Worm (Caenorhabditis elegans) whole organism, L4 larva: ENCODE data around the gene col-73.

Source experiments
- F10B5.3 ChIP-seq: sonication (generic microtip); optimal IDR thresholded peaks from 2 replicates; lab custom pipeline; 2016; ENCODE audit warnings: mild to moderate bottlenecking, missing genetic modification characterization, missing compliant biosample characterization
- F26F4.8 ChIP-seq: fragments of 200-800 bp; sonication (Bioruptor generic); conservative IDR thresholded peaks from 2 replicates; pipeline ENCODE4 v1.3.6; 2022; ENCODE audit warnings: missing genetic modification characterization, missing compliant biosample characterization
- F37D6.2 ChIP-seq: sonication (generic microtip); optimal IDR thresholded peaks from 2 replicates; lab custom pipeline; 2016; ENCODE audit warnings: mild to moderate bottlenecking, missing genetic modification characterization, missing compliant biosample characterization
- T26A8.4 ChIP-seq: fragments of 200-800 bp; sonication (Bioruptor generic); IDR thresholded peaks from 2 replicates; pipeline ENCODE4 v1.3.6; 2022; ENCODE audit warnings: missing genetic modification characterization, missing compliant biosample characterization
- Y48G9A.11 ChIP-seq: fragments of 200-800 bp; sonication (Bioruptor generic); IDR thresholded peaks from 2 replicates; pipeline ENCODE4 v1.3.6; 2022; ENCODE audit warnings: missing genetic modification reagents, missing genetic modification characterization, missing compliant biosample characterization
- aha-1 ChIP-seq: fragments of 150-350 bp; peaks from one replicate; lab custom pipeline; 2014; ENCODE audit warnings: missing biosample characterization, missing genetic modification characterization
- ceh-44 ChIP-seq: fragments of 200-800 bp; sonication (Bioruptor generic); IDR thresholded peaks from 2 replicates; pipeline ENCODE4 v1.3.6; 2022; ENCODE audit warnings: missing genetic modification reagents, missing genetic modification characterization, missing compliant biosample characterization
- ceh-82 ChIP-seq: sonication (generic microtip); optimal IDR thresholded peaks from 2 replicates; lab custom pipeline; 2017; ENCODE audit warnings: missing biosample characterization, missing genetic modification characterization
- cey-2 ChIP-seq: sonication (generic microtip); optimal IDR thresholded peaks from 3 replicates; lab custom pipeline; 2017; ENCODE audit warnings: missing genetic modification characterization, mild to moderate bottlenecking, missing compliant biosample characterization, antibody characterized with exemption, borderline replicate concordance; ENCODE audit not compliant: insufficient read depth
- daf-12 ChIP-seq: fragments of 150-350 bp; optimal IDR thresholded peaks from 2 replicates; lab custom pipeline; 2014; ENCODE audit warnings: missing biosample characterization, missing genetic modification reagents, missing genetic modification characterization
- daf-16 ChIP-seq, 3 experiments: sonication (generic microtip); optimal IDR thresholded peaks; 2 replicates each; lab custom pipeline; 2016 to 2017; ENCODE audit warnings: missing genetic modification characterization in 3 of 3, missing genetic modification reagents in 3 of 3, mild to moderate bottlenecking in 2 of 3, missing compliant biosample characterization in 2 of 3, missing biosample characterization in 1 of 3, moderate library complexity in 1 of 3
- dmd-9 ChIP-seq: fragments of 200-800 bp; sonication (Bioruptor generic); IDR thresholded peaks from 2 replicates; pipeline ENCODE4 v1.3.6; 2022; ENCODE audit warnings: missing genetic modification reagents, missing genetic modification characterization, missing compliant biosample characterization
- hif-1 ChIP-seq, 2 experiments: sonication (generic microtip); optimal IDR thresholded peaks; 2 replicates each; lab custom pipeline; 2016 to 2017; ENCODE audit warnings: missing compliant biosample characterization in 2 of 2, missing genetic modification characterization in 2 of 2, missing genetic modification reagents in 2 of 2, missing genotype in 2 of 2, mild to moderate bottlenecking in 1 of 2
- hlh-11 ChIP-seq: fragments of 200-800 bp; sonication (Bioruptor generic); optimal IDR thresholded peaks from 2 replicates; lab custom pipeline; 2018; ENCODE audit warnings: mild to moderate bottlenecking, missing genetic modification characterization, missing compliant biosample characterization
- hlh-30 ChIP-seq: sonication (generic microtip); optimal IDR thresholded peaks from 2 replicates; lab custom pipeline; 2017; ENCODE audit warnings: antibody characterized with exemption, mild to moderate bottlenecking, missing genetic modification characterization, missing compliant biosample characterization; ENCODE audit not compliant: insufficient read depth
- lin-15B ChIP-seq: fragments of 150-350 bp; sonication (generic microtip); optimal IDR thresholded peaks from 3 replicates; lab custom pipeline; 2014; ENCODE audit warnings: missing biosample characterization, missing genetic modification characterization
- lin-38 ChIP-seq: fragments of 200-800 bp; sonication (Bioruptor generic); IDR thresholded peaks from 2 replicates; pipeline ENCODE4 v1.3.6; 2022; ENCODE audit warnings: missing genetic modification reagents, missing genetic modification characterization, missing compliant biosample characterization
- lin-39 ChIP-seq: fragments of 150-350 bp; optimal IDR thresholded peaks from 2 replicates; lab custom pipeline; 2014; ENCODE audit warnings: missing biosample characterization, missing genetic modification reagents, missing genetic modification characterization
- lsy-2 ChIP-seq, 2 experiments: fragments of 150-350 bp in 1 of 2; sonication (generic microtip) in 1 of 2; optimal IDR thresholded peaks; 2 replicates each; lab custom pipeline; 2014 to 2017; ENCODE audit warnings: missing biosample characterization in 2 of 2, missing genetic modification characterization in 2 of 2
- madf-5 ChIP-seq, 2 experiments: fragments of 200-800 bp; sonication (Bioruptor generic); IDR thresholded peaks; 2 replicates each; pipeline ENCODE4 v1.3.6; 2022; ENCODE audit warnings: missing compliant biosample characterization in 2 of 2, missing genetic modification characterization in 2 of 2
- mdl-1 ChIP-seq, 2 experiments: fragments of 150-350 bp in 1 of 2; sonication (generic microtip) in 1 of 2; optimal IDR thresholded peaks; 2 replicates each; lab custom pipeline; 2014 to 2017; ENCODE audit warnings: missing biosample characterization in 2 of 2, missing genetic modification characterization in 2 of 2
- mdt-29 ChIP-seq: fragments of 200-800 bp; sonication (Bioruptor generic); IDR thresholded peaks from 2 replicates; pipeline ENCODE4 v1.3.6; 2022; ENCODE audit warnings: missing genetic modification reagents, missing genetic modification characterization, missing compliant biosample characterization
- mep-1 ChIP-seq: fragments of 150-350 bp; sonication (generic microtip); optimal IDR thresholded peaks from 3 replicates; lab custom pipeline; 2014; ENCODE audit warnings: missing biosample characterization, missing genetic modification characterization
- mxl-3 ChIP-seq: fragments of 200-800 bp; sonication (Bioruptor generic); optimal IDR thresholded peaks from 2 replicates; lab custom pipeline; 2018; ENCODE audit warnings: mild to moderate bottlenecking, missing genetic modification characterization, missing compliant biosample characterization
- nhr-237 ChIP-seq: sonication (generic microtip); optimal IDR thresholded peaks from 2 replicates; lab custom pipeline; 2017; ENCODE audit warnings: missing biosample characterization, missing genetic modification characterization
- nhr-28 ChIP-seq: fragments of 150-350 bp; optimal IDR thresholded peaks from 2 replicates; lab custom pipeline; 2014; ENCODE audit warnings: missing biosample characterization, missing genetic modification characterization
- nhr-48 ChIP-seq: sonication (generic microtip); optimal IDR thresholded peaks from 2 replicates; lab custom pipeline; 2016; ENCODE audit warnings: mild to moderate bottlenecking, missing genetic modification characterization, missing compliant biosample characterization
- nhr-6 ChIP-seq: fragments of 150-350 bp; optimal IDR thresholded peaks from 2 replicates; lab custom pipeline; 2014; ENCODE audit warnings: missing biosample characterization, missing genetic modification characterization
- nhr-76 ChIP-seq: fragments of 150-350 bp; optimal IDR thresholded peaks from 2 replicates; lab custom pipeline; 2014; ENCODE audit warnings: missing biosample characterization, missing genetic modification characterization
- php-3 ChIP-seq: fragments of 200-800 bp; sonication (Bioruptor generic); IDR thresholded peaks from 2 replicates; pipeline ENCODE4 v1.3.6; 2022; ENCODE audit warnings: missing genetic modification reagents, missing genetic modification characterization, missing compliant biosample characterization
- sdz-12 ChIP-seq: fragments of 200-800 bp; sonication (Bioruptor generic); optimal IDR thresholded peaks from 2 replicates; lab custom pipeline; 2018; ENCODE audit warnings: mild to moderate bottlenecking, missing genetic modification characterization, missing compliant biosample characterization
- set-16 ChIP-seq: fragments of 200-800 bp; sonication (Bioruptor generic); IDR thresholded peaks from 2 replicates; pipeline ENCODE4 v1.3.6; 2022; ENCODE audit warnings: missing genetic modification reagents, missing genetic modification characterization, missing compliant biosample characterization
- snpc-1.2 ChIP-seq: fragments of 200-800 bp; sonication (Bioruptor generic); IDR thresholded peaks from 2 replicates; pipeline ENCODE4 v1.3.6; 2022; ENCODE audit warnings: missing genetic modification reagents, missing genetic modification characterization, missing compliant biosample characterization
- spr-1 ChIP-seq: sonication (generic microtip); optimal IDR thresholded peaks from 2 replicates; lab custom pipeline; 2016; ENCODE audit warnings: mild to moderate bottlenecking, missing genetic modification characterization, missing compliant biosample characterization
- spr-3 ChIP-seq: fragments of 200-800 bp; sonication (Bioruptor generic); optimal IDR thresholded peaks from 2 replicates; lab custom pipeline; 2018; ENCODE audit warnings: mild to moderate bottlenecking, missing genetic modification characterization, missing compliant biosample characterization

col-73 gene

ce11 chrII:4879629-4880028, 6.7 kb upstream of the col-73 start, which contains the start of gene gst-6:
gst-6 (plus strand) TSS chrII:4879891.
- TF ChIP-seq lin-39 (no peak), daf-16 (GFP tag; optimal IDR thresholded peaks at IDR 0.05; lab: Kevin White, UChicago) (no peak), daf-16 (tag; optimal IDR thresholded peaks at IDR 0.05; lab: Kevin White, UChicago) (peak; percentile 34), nhr-28 (tag; lab: Kevin White, UChicago) (peak; percentile 41)
- TF ChIP-seq, all 104 proteins: peak for 2

- TF ChIP-seq php-3 (GFP tag; lab: Robert Waterston, UW) = no peak
- TF ChIP-seq spr-1 = no peak
- TF ChIP-seq ceh-82 (tag; lab: Kevin White, UChicago) = no peak
- no peak for TF ChIP-seq nhr-6 (tag; lab: Kevin White, UChicago)
- TF ChIP-seq ceh-44 (GFP tag; lab: Robert Waterston, UW) = no peak
- TF ChIP-seq nhr-76 = no peak
- no peak for TF ChIP-seq mdt-29
- TF ChIP-seq snpc-1.2 (GFP tag; lab: Robert Waterston, UW) = no peak
- no peak for TF ChIP-seq nhr-237 (tag; lab: Kevin White, UChicago)
- TF ChIP-seq aha-1 (tag; lab: Kevin White, UChicago) = no peak
- no peak for TF ChIP-seq hif-1 (tag; optimal IDR thresholded peaks at IDR 0.05; lab: Kevin White, UChicago)
- TF ChIP-seq daf-12 (tag; lab: Kevin White, UChicago) = no peak
Observed at ce11 chrII:4876091-4876490, 3.2 kb upstream of the col-73 start, which contains the start of gene F11G11.13. F11G11.13 (minus strand) TSS chrII:4876179.

DNA sequence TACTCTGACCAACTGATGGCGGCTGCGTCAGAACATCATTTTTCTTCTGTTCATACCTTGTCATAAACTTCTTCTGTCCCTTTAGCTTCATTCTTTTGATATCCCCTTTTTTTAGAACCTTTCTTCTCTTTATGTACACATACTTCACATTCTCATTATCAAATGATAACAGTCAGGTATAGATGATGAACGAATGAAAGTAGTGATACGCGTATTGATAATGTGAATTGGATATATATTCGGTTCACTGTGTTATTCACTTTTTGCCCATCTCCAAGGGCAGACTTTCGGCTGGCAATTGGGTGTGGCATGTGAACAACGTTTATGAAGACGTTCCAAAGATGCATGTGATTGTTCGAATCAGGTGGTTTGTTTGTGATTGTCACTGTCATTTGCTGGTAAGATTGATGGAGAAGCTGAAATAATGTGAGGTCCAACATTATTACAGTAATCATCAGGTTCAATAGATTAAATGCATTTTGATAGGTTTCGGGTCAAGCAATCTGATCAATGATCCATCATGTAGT, 1.5 kb upstream of the col-73 start, which contains the start of gene F11G11.15:
F11G11.15 (plus strand) TSS at position 511 of the 527 bp plus-strand sequence.
- TF ChIP-seq hlh-30 (tag; lab: Kevin White, UChicago) (peak; percentile 66), lin-38 (GFP tag; lab: Robert Waterston, UW) (no peak), spr-3 (no peak), lin-15B (tag; lab: Kevin White, UChicago) (no peak), nhr-28 (tag; lab: Kevin White, UChicago) (peak; percentile 33), mep-1 (tag; lab: Kevin White, UChicago) (no peak), nhr-48 (tag; lab: Kevin White, UChicago) (peak; percentile 68), sdz-12 (GFP tag; lab: Kevin White, UChicago) (no peak), mxl-3 (peak; percentile 81), cey-2 (tag; lab: Kevin White, UChicago) (no peak), F37D6.2 (no peak), mdl-1 (tag; optimal IDR thresholded peaks at IDR 0.05; lab: Kevin White, UChicago) (peak in 1 of 2 experiments; percentile 31), hlh-11 (peak; percentile 45), aha-1 (tag; lab: Kevin White, UChicago) (peak; percentile 96)

DNA sequence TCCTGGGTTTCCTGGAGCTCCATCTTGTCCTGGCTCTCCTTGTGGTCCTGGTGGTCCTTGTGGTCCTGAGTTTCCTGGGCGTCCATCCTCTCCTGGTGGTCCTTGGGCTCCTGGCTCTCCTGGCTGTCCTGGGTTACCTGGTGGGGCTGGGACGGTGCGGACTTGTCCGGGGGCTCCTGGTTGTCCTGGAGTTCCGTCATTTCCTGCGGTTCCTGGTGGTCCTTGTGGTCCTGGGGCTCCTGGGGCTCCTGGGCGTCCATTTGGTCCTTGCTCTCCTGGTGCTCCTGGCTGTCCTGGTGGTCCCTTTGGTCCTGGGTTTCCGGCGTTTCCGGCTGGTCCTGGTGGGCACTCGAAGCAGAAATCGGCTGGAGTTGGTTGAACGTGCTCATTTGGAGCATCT, 570 bp downstream of the col-73 start:
- TF ChIP-seq set-16 (GFP tag; lab: Robert Waterston, UW) (peak; percentile 98), Y48G9A.11 (GFP tag; lab: Robert Waterston, UW) (0 out of 2 replicates have a peak, but pooled peaks have one; percentile 13), madf-5 (GFP tag; IDR thresholded peaks at IDR 0.05; lab: Robert Waterston, UW) (0 out of 4 replicates have a peak, but pooled peaks of 1 of the 2 experiments have one; percentile 49), F26F4.8 (0 out of 2 replicates have a peak, but pooled peaks have one; percentile 24), T26A8.4 (0 out of 2 replicates have a peak, but pooled peaks have one; percentile 17)

ce11 chrII:4871834-4872233, 1.1 kb downstream of the col-73 start:
- TF ChIP-seq ceh-82 (tag; lab: Kevin White, UChicago) (peak; percentile 20), sdz-12 (GFP tag; lab: Kevin White, UChicago) (no peak), F10B5.3 (tag; lab: Kevin White, UChicago) (no peak), dmd-9 (GFP tag; lab: Robert Waterston, UW) (no peak), lsy-2 (tag; optimal IDR thresholded peaks at IDR 0.05; lab: Kevin White, UChicago) (no peak), nhr-237 (tag; lab: Kevin White, UChicago) (no peak)
